Fruit fly (Drosophila melanogaster): ENCODE data around the gene CG14196.

The CG14196 gene

DNA sequence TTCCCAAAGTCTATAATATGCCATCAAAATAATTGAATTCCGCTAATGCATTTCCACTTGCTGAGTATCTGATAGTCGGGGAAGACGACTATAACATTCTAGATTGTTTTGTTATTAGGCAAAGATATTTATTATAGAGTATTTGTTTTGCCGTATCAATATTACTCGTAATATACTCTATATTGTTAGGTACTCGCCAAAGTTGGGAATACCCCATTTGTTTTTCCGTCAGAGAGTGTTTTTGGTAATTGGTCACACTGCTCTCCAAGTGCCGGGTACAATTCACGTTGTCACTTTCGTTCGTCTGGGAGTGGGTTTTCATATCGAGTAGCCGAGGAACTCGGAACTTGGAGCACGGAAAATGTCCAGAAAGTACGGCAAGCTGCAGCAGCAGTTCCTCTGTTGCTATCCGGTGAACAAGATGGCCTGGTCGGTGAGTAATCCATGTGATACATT lies 1.8 kb upstream of the CG14196 start, which contains the start of gene CG7889:
Gene CG7889, plus strand, starts transcription at position 253 of the 456 bp plus-strand sequence.
- TF ChIP-seq brk (GFP tag; optimal IDR thresholded peaks at IDR 0.05): no peak
- TF ChIP-seq Rel (GFP tag; optimal IDR thresholded peaks at IDR 0.05): no peak
- TF ChIP-seq Rel (tag; optimal IDR thresholded peaks at IDR 0.05): peak; percentile 78
- no peak for TF ChIP-seq Hnf4 (GFP tag; optimal IDR thresholded peaks at IDR 0.05)
- no peak for TF ChIP-seq Dif (GFP tag; optimal IDR thresholded peaks at IDR 0.05; ENCODE audit: partially characterized antibody)
- TF ChIP-seq foxo (GFP tag; optimal IDR thresholded peaks at IDR 0.05): peak in 1 of 2 experiments; percentile 49
- TF ChIP-seq Myc (optimal IDR thresholded peaks at IDR 0.05): peak; percentile 0
- TF ChIP-seq Dfd (GFP tag; optimal IDR thresholded peaks at IDR 0.05): no peak
- TF ChIP-seq rgr (GFP tag; optimal IDR thresholded peaks at IDR 0.05): peak; percentile 17
- TF ChIP-seq woc (GFP tag; optimal IDR thresholded peaks at IDR 0.05): peak; percentile 38
- no peak for TF ChIP-seq pan (optimal IDR thresholded peaks at IDR 0.05)
- TF ChIP-seq HLH106 (tag; optimal IDR thresholded peaks at IDR 0.05): peak; percentile 51
- TF ChIP-seq CrebA (GFP tag; optimal IDR thresholded peaks at IDR 0.05; ENCODE audit: borderline replicate concordance): no peak
- TF ChIP-seq Abd-B (GFP tag; optimal IDR thresholded peaks at IDR 0.05): no peak
- TF ChIP-seq Mio (GFP tag; optimal IDR thresholded peaks at IDR 0.05): no peak
- no peak for TF ChIP-seq CG32264 (GFP tag; optimal IDR thresholded peaks at IDR 0.05)
- no peak for TF ChIP-seq tai (GFP tag; optimal IDR thresholded peaks at IDR 0.05)
- no peak for TF ChIP-seq CG9705 (GFP tag; optimal IDR thresholded peaks at IDR 0.05)
- TF ChIP-seq jim (GFP tag; optimal IDR thresholded peaks at IDR 0.05): no peak
- TF ChIP-seq lola (GFP tag; optimal IDR thresholded peaks at IDR 0.05): no peak
- TF ChIP-seq usp (GFP tag; optimal IDR thresholded peaks at IDR 0.05): no peak
- TF ChIP-seq ey (GFP tag; optimal IDR thresholded peaks at IDR 0.05): no peak
- no peak for TF ChIP-seq dmrt93B (GFP tag; optimal IDR thresholded peaks at IDR 0.05)
- no peak for TF ChIP-seq Hr83 (GFP tag; optimal IDR thresholded peaks at IDR 0.05; ENCODE audit: poor library complexity, severe bottlenecking)
- no peak for TF ChIP-seq sv (GFP tag; optimal IDR thresholded peaks at IDR 0.05)
- TF ChIP-seq sage (GFP tag; optimal IDR thresholded peaks at IDR 0.05): no peak
- peak; percentile 13 for TF ChIP-seq fru (GFP tag; optimal IDR thresholded peaks at IDR 0.05)
- no peak for TF ChIP-seq Hr78 (GFP tag; optimal IDR thresholded peaks at IDR 0.05)
- TF ChIP-seq br (GFP tag; optimal IDR thresholded peaks at IDR 0.05): no peak
- no peak for TF ChIP-seq Sp1 (GFP tag; optimal IDR thresholded peaks at IDR 0.05)
- TF ChIP-seq GATAd (GFP tag; optimal IDR thresholded peaks at IDR 0.05): no peak
- TF ChIP-seq dsf (GFP tag; optimal IDR thresholded peaks at IDR 0.05; ENCODE audit: borderline replicate concordance): no peak
- no peak for TF ChIP-seq dl (GFP tag; optimal IDR thresholded peaks at IDR 0.05; ENCODE audit: insufficient read depth in 1 of 2, partially characterized antibody in 2 of 2)
- TF ChIP-seq psq (GFP tag; optimal IDR thresholded peaks at IDR 0.05): no peak
- peak; percentile 44 for TF ChIP-seq h (GFP tag; optimal IDR thresholded peaks at IDR 0.05)
- TF ChIP-seq Vsx2 (GFP tag; optimal IDR thresholded peaks at IDR 0.05; ENCODE audit: partially characterized antibody): no peak
- TF ChIP-seq OdsH (GFP tag; optimal IDR thresholded peaks at IDR 0.05): no peak
- no peak for TF ChIP-seq Jra (GFP tag; optimal IDR thresholded peaks at IDR 0.05)

DNA sequence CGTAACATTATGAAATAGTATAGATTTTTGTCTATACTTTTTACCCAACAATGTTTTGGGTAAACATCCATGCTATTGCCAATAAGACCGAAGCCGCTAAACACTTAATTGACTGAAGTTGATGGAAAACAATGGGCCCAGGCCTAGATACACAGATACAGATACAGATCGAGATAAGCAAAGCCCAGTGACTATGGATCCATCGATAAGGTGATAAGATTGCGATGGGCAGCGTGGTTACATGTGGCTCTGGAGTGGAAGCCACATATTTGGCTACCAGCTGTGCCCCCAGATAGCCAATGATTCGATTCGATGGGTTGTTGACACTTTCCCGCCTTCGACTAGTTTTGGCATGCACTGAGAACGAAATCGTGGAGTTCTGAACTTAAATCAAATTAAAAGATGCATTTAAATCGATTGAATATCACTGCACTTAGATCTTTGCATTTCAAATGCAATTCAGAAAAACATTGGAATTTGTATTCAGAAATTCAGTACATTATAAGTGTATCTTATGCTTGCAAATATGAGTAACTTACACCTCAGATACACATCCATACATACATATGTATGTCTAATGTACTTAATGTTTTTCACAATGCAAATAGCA lies 1.3 kb downstream of the CG14196 start:
- TF ChIP-seq Hnf4 (GFP tag; optimal IDR thresholded peaks at IDR 0.05): no peak

DNA sequence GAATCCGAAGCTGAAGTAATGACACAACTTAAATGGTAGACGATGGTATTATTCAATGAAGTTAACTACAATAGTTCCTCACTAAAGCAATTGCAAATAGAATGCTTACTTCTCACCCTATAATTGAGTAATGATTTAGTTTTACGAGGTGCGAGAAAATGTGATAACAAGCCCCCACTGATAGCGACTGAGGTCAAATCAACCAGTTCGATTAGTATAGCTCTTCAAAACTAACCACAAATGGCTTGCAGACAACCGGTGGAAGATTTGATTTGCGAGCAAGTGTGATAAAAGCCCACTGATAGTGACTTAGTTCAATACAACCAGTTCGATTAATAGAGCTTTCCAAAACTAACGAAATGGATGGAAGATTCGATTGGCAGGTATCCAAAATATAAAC lies 2.3 kb downstream of the CG14196 start:
- no peak for TF ChIP-seq Rel (GFP tag; optimal IDR thresholded peaks at IDR 0.05)
- TF ChIP-seq Rel (tag; optimal IDR thresholded peaks at IDR 0.05): no peak
- TF ChIP-seq Abd-B (GFP tag; optimal IDR thresholded peaks at IDR 0.05): no peak
- no peak for TF ChIP-seq Jra (GFP tag; optimal IDR thresholded peaks at IDR 0.05)
- no peak for TF ChIP-seq foxo (GFP tag; optimal IDR thresholded peaks at IDR 0.05)
- no peak for TF ChIP-seq jim (GFP tag; optimal IDR thresholded peaks at IDR 0.05)
- TF ChIP-seq sage (GFP tag; optimal IDR thresholded peaks at IDR 0.05): no peak
- no peak for TF ChIP-seq h (GFP tag; optimal IDR thresholded peaks at IDR 0.05)
- no peak for TF ChIP-seq psq (GFP tag; optimal IDR thresholded peaks at IDR 0.05)
- no peak for TF ChIP-seq Hr83 (GFP tag; optimal IDR thresholded peaks at IDR 0.05; ENCODE audit: poor library complexity, severe bottlenecking)
- TF ChIP-seq ey (GFP tag; optimal IDR thresholded peaks at IDR 0.05): no peak
- no peak for TF ChIP-seq rgr (GFP tag; optimal IDR thresholded peaks at IDR 0.05)
- TF ChIP-seq OdsH (GFP tag; optimal IDR thresholded peaks at IDR 0.05): no peak
- TF ChIP-seq HLH106 (tag; optimal IDR thresholded peaks at IDR 0.05): no peak
- TF ChIP-seq GATAd (GFP tag; optimal IDR thresholded peaks at IDR 0.05): no peak
- no peak for TF ChIP-seq usp (GFP tag; optimal IDR thresholded peaks at IDR 0.05)

Data from whole organism, wandering third instar larva.